Fruit fly (Drosophila melanogaster): ENCODE data around the gene CG5909.

dm6 chr3R:27203856-27204255 lies 42.9 kb downstream of the CG5909 start:
- no peak for TF ChIP-seq ttk (optimal IDR thresholded peaks at IDR 0.05)
- no peak for TF ChIP-seq insv (optimal IDR thresholded peaks at IDR 0.05)

Measured in Kc167 (cell line).